Worm (Caenorhabditis elegans): ENCODE measurements around the gene rif-1.2.

ce11 chrX:12365388-12365787 lies 5.8 kb downstream of the rif-1.2 start, which contains the start of gene F19H6.4:
- TF ChIP-seq W03F9.2 (tag; optimal IDR thresholded peaks at IDR 0.05) (no peak), him-1 (tag; optimal IDR thresholded peaks at IDR 0.05) (no peak), dao-5 (tag; optimal IDR thresholded peaks at IDR 0.05) (no peak)

Measured in whole organism, L4/young adult.